Worm (Caenorhabditis elegans): ENCODE data around the gene Y70C5B.2.

The Y70C5B.2 gene

ce11 chrV:16640366-16640765, 20.4 kb downstream of the Y70C5B.2 start (continued):
- TF ChIP-seq let-526 (GFP tag; IDR thresholded peaks at IDR 0.05) (no peak), pbrm-1 (GFP tag; IDR thresholded peaks at IDR 0.05) (0 out of 2 replicates have a peak, but pooled peaks have one; percentile 53), die-1 (tag; optimal IDR thresholded peaks at IDR 0.05) (peak; percentile 69), snpc-3.4 (tag; optimal IDR thresholded peaks at IDR 0.05) (peak; percentile 39), lin-54 (GFP tag; optimal IDR thresholded peaks at IDR 0.05) (peak; percentile 16), ztf-22 (GFP tag; optimal IDR thresholded peaks at IDR 0.05) (no peak), ceh-79 (tag; optimal IDR thresholded peaks at IDR 0.05) (no peak), dox-1 (GFP tag; IDR thresholded peaks at IDR 0.05) (peak; percentile 72), lag-1 (GFP tag; IDR thresholded peaks at IDR 0.05) (no peak), atf-7 (tag; optimal IDR thresholded peaks at IDR 0.05) (no peak), hmg-20 (GFP tag; IDR thresholded peaks at IDR 0.05) (no peak), F37B4.10 (GFP tag; IDR thresholded peaks at IDR 0.05) (no peak), ztf-6 (GFP tag; IDR thresholded peaks at IDR 0.05) (no peak), mxl-1 (tag; optimal IDR thresholded peaks at IDR 0.05) (peak; percentile 25), F49E8.2 (tag; optimal IDR thresholded peaks at IDR 0.05; ENCODE audit: insufficient read depth) (peak; percentile 10), ztf-28 (GFP tag; IDR thresholded peaks at IDR 0.05) (no peak), xnd-1 (tag; optimal IDR thresholded peaks at IDR 0.05) (no peak), madf-6 (GFP tag; IDR thresholded peaks at IDR 0.05) (peak; percentile 45; the same call in 1 of the 2 replicates), repo-1 (tag; optimal IDR thresholded peaks at IDR 0.05) (no peak), pha-4 (tag; optimal IDR thresholded peaks at IDR 0.05) (no peak), lir-1 (GFP tag; conservative IDR thresholded peaks at IDR 0.05) (no peak), sea-2 (GFP tag; IDR thresholded peaks at IDR 0.05) (no peak), lsl-1 (GFP tag; optimal IDR thresholded peaks at IDR 0.05) (no peak), lin-40 (tag; optimal IDR thresholded peaks at IDR 0.05) (no peak), F57A8.1 (GFP tag; optimal IDR thresholded peaks at IDR 0.05) (no peak), nhr-27 (tag; optimal IDR thresholded peaks at IDR 0.05) (no peak), F55B11.4 (tag; optimal IDR thresholded peaks at IDR 0.05; ENCODE audit: borderline replicate concordance, insufficient read depth) (no peak), B0261.1 (tag; optimal IDR thresholded peaks at IDR 0.05) (peak; percentile 79), ceh-100 (GFP tag; IDR thresholded peaks at IDR 0.05) (no peak), rpc-1 (optimal IDR thresholded peaks at IDR 0.05) (peak; percentile 70), rpc-1 (tag; optimal IDR thresholded peaks at IDR 0.05) (peak; percentile 85), cebp-2 (GFP tag; IDR thresholded peaks at IDR 0.05) (0 out of 2 replicates have a peak, but pooled peaks have one; percentile 77), attf-5 (GFP tag; optimal IDR thresholded peaks at IDR 0.05) (no peak), F52B5.7 (tag; optimal IDR thresholded peaks at IDR 0.05) (no peak), C17E4.6 (GFP tag; IDR thresholded peaks at IDR 0.05) (no peak), nfya-1 (tag; optimal IDR thresholded peaks at IDR 0.05; ENCODE audit: borderline replicate concordance, insufficient read depth) (no peak), zfh-2 (GFP tag; conservative IDR thresholded peaks at IDR 0.05) (no peak), tlf-1 (GFP tag; optimal IDR thresholded peaks at IDR 0.05) (no peak)

DNA sequence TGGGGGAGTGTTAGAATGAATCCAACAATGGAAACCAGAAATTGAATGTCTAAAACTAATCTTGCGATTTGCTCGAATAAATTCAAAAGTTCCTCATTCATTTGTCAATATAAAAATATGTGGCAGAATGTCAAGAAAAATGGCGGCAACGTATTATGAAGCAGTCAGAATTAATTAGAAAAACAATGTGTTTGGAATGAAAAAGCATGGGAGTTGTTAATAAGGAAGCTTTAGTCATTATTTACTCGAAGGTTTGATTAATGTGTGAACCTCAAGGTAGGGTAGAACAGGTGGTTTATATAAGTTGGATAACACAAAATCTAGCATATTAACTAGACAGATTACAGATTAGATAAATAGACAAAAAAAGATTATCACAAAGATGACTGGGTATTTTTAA, 22.5 kb downstream of the Y70C5B.2 start, which contains the start of gene srw-76:
Gene srw-76 (minus strand): TSS at position 101 of the 400 bp plus-strand sequence.
- TF ChIP-seq somi-1 (GFP tag; optimal IDR thresholded peaks at IDR 0.05), result no peak
- no peak for TF ChIP-seq F39B2.1 (GFP tag; IDR thresholded peaks at IDR 0.05)
- TF ChIP-seq attf-5 (GFP tag; optimal IDR thresholded peaks at IDR 0.05), result no peak
- no peak for TF ChIP-seq sea-2 (GFP tag; IDR thresholded peaks at IDR 0.05)
- no peak for TF ChIP-seq ceh-91 (GFP tag; IDR thresholded peaks at IDR 0.05)
- TF ChIP-seq unc-130 (GFP tag; optimal IDR thresholded peaks at IDR 0.05), result no peak
- no peak for TF ChIP-seq snpc-3.4 (tag; optimal IDR thresholded peaks at IDR 0.05)
- TF ChIP-seq chd-7 (tag; optimal IDR thresholded peaks at IDR 0.05), result no peak
- TF ChIP-seq ztf-28 (GFP tag; IDR thresholded peaks at IDR 0.05), result no peak
- no peak for TF ChIP-seq bed-1 (GFP tag; IDR thresholded peaks at IDR 0.05)
- no peak for TF ChIP-seq nhr-120 (GFP tag; IDR thresholded peaks at IDR 0.05)
- no peak for TF ChIP-seq akir-1 (GFP tag; optimal IDR thresholded peaks at IDR 0.05)
- TF ChIP-seq repo-1 (tag; optimal IDR thresholded peaks at IDR 0.05), result no peak
- TF ChIP-seq egrh-3 (GFP tag; IDR thresholded peaks at IDR 0.05), result no peak
- no peak for TF ChIP-seq dpff-1 (tag; optimal IDR thresholded peaks at IDR 0.05)
- no peak for TF ChIP-seq lin-54 (GFP tag; optimal IDR thresholded peaks at IDR 0.05)
- TF ChIP-seq F49E8.2 (tag; optimal IDR thresholded peaks at IDR 0.05; ENCODE audit: insufficient read depth), result no peak
- no peak for TF ChIP-seq ama-1 (optimal IDR thresholded peaks at IDR 0.05)
- no peak for TF ChIP-seq ama-1 (GFP tag; optimal IDR thresholded peaks at IDR 0.05)
- TF ChIP-seq efl-1 (GFP tag; optimal IDR thresholded peaks at IDR 0.05), result no peak

Measured in whole organism, young adult.